Fruit fly (Drosophila melanogaster): ENCODE measurements around the gene Dus4.

- TF ChIP-seq h (optimal IDR thresholded peaks at IDR 0.05) (no peak), Hr3 (GFP tag; optimal IDR thresholded peaks at IDR 0.05) (no peak), Hr78 (GFP tag; optimal IDR thresholded peaks at IDR 0.05) (no peak), CG3995 (GFP tag; optimal IDR thresholded peaks at IDR 0.05) (no peak), CG12219 (GFP tag; optimal IDR thresholded peaks at IDR 0.05) (no peak), en (GFP tag; optimal IDR thresholded peaks at IDR 0.05) (no peak), cas (GFP tag; IDR thresholded peaks at IDR 0.05) (no peak), exex (tag; optimal IDR thresholded peaks at IDR 0.05) (no peak), Atf3 (GFP tag; optimal IDR thresholded peaks at IDR 0.05) (no peak), H15 (GFP tag; IDR thresholded peaks at IDR 0.05) (no peak), CG15479 (GFP tag; optimal IDR thresholded peaks at IDR 0.05) (no peak), CG10565 (GFP tag; optimal IDR thresholded peaks at IDR 0.05) (no peak), Nf-YC (tag; optimal IDR thresholded peaks at IDR 0.05) (peak; percentile 74), rib (GFP tag; IDR thresholded peaks at IDR 0.05) (no peak)
Observed at dm6 chr2L:19093868-19094267, 30.8 kb downstream of the Dus4 start.

Data from whole organism, embryonic.